Fruit fly (Drosophila melanogaster): ENCODE measurements around the gene Cpr64Aa.

dm6 chr3L:4212815-4213214, 3.8 kb upstream of the Cpr64Aa start, which contains the start of gene Cpr64Ac:
- no peak for TF ChIP-seq CTCF (optimal IDR thresholded peaks at IDR 0.05)
- no peak for TF ChIP-seq CG8478 (optimal IDR thresholded peaks at IDR 0.05)

Measured in S2 (cell line).